Worm (Caenorhabditis elegans) whole organism, L1 larva: ENCODE measurements around the gene lig-1.

ENCODE experiments used
- C34B4.2 ChIP-seq: sonication (generic microtip); optimal IDR thresholded peaks from 2 replicates; lab custom pipeline; 2017; ENCODE audit warnings: mild to moderate bottlenecking, missing genetic modification characterization, missing compliant biosample characterization
- aha-1 ChIP-seq: fragments of 150-350 bp; optimal IDR thresholded peaks from 2 replicates; lab custom pipeline; 2014; ENCODE audit warnings: missing biosample characterization, missing genetic modification characterization
- alr-1 ChIP-seq: fragments of 200-800 bp; sonication (Bioruptor generic); optimal IDR thresholded peaks from 2 replicates; lab custom pipeline; 2018; ENCODE audit warnings: borderline replicate concordance, mild to moderate bottlenecking, missing genetic modification characterization, missing compliant biosample characterization
- aly-2 ChIP-seq: fragments of 150-350 bp; optimal IDR thresholded peaks from 2 replicates; lab custom pipeline; 2014; ENCODE audit warnings: missing biosample characterization, missing genetic modification characterization
- ama-1 ChIP-seq: fragments of 150-350 bp; optimal IDR thresholded peaks from 2 replicates; lab custom pipeline; 2014
- ceh-63 ChIP-seq: fragments of 200-800 bp; sonication (Bioruptor generic); optimal IDR thresholded peaks from 2 replicates; lab custom pipeline; 2018; ENCODE audit warnings: mild to moderate bottlenecking, missing genetic modification characterization, missing compliant biosample characterization
- ceh-8 ChIP-seq: fragments of 200-800 bp; sonication (Bioruptor generic); optimal IDR thresholded peaks from 2 replicates; lab custom pipeline; 2018; ENCODE audit warnings: mild to moderate bottlenecking, missing genetic modification characterization, moderate library complexity, missing compliant biosample characterization
- dpl-1 ChIP-seq, 3 experiments: fragments of 150-350 bp in 2 of 3; sonication (generic microtip) in 1 of 3; optimal IDR thresholded peaks; 2 replicates each; lab custom pipeline; 2014 to 2017; ENCODE audit warnings: missing biosample characterization in 3 of 3, missing genetic modification characterization in 3 of 3, missing genetic modification reagents in 3 of 3
- efl-3 ChIP-seq: fragments of 200-800 bp; sonication (Bioruptor generic); optimal IDR thresholded peaks from 2 replicates; lab custom pipeline; 2018; ENCODE audit warnings: mild to moderate bottlenecking, missing genetic modification characterization, missing compliant biosample characterization
- egl-27 ChIP-seq, 2 experiments: fragments of 150-350 bp in 1 of 2; sonication (generic microtip); optimal IDR thresholded peaks; 3 replicates each; lab custom pipeline; 2017 to 2018; ENCODE audit warnings: missing biosample characterization in 2 of 2, missing genetic modification characterization in 2 of 2, missing genetic modification reagents in 2 of 2
- elt-2 ChIP-seq: sonication (generic microtip); optimal IDR thresholded peaks from 2 replicates; lab custom pipeline; 2016; ENCODE audit warnings: missing genetic modification characterization, mild to moderate bottlenecking, inconsistent platforms, missing compliant biosample characterization, missing genetic modification reagents
- elt-3 ChIP-seq, 6 experiments: fragments of 150-350 bp in 1 of 6; sonication (generic microtip); optimal IDR thresholded peaks; 2 replicates each; lab custom pipeline; 2017 to 2018; ENCODE audit warnings: missing biosample characterization in 6 of 6, missing genetic modification characterization in 6 of 6, inconsistent platforms in 1 of 6
- fkh-10 ChIP-seq: sonication (generic microtip); optimal IDR thresholded peaks from 2 replicates; lab custom pipeline; 2017; ENCODE audit warnings: missing biosample characterization, missing genetic modification reagents, missing genetic modification characterization
- fkh-4 ChIP-seq: sonication (generic microtip); optimal IDR thresholded peaks from 2 replicates; lab custom pipeline; 2016; ENCODE audit warnings: missing compliant biosample characterization, missing genetic modification characterization, borderline replicate concordance
- hlh-17 ChIP-seq: fragments of 200-800 bp; sonication (Bioruptor generic); optimal IDR thresholded peaks from 2 replicates; lab custom pipeline; 2018; ENCODE audit warnings: missing genetic modification characterization, mild to moderate bottlenecking, missing compliant biosample characterization, moderate library complexity, borderline replicate concordance
- hpl-2 ChIP-seq: fragments of 150-350 bp; optimal IDR thresholded peaks from 2 replicates; lab custom pipeline; 2014; ENCODE audit warnings: missing biosample characterization, missing genetic modification reagents, missing genetic modification characterization
- isw-1 ChIP-seq: fragments of 200-800 bp; sonication (Bioruptor generic); IDR thresholded peaks from 2 replicates; pipeline ENCODE4 v1.3.6; 2022; ENCODE audit warnings: missing genetic modification characterization, missing compliant biosample characterization
- lin-14 ChIP-seq: fragments of 200-800 bp; sonication (Bioruptor generic); optimal IDR thresholded peaks from 2 replicates; lab custom pipeline; 2018; ENCODE audit warnings: mild to moderate bottlenecking, missing genetic modification characterization, moderate library complexity, missing compliant biosample characterization
- lin-35 ChIP-seq, 2 experiments: fragments of 150-350 bp; optimal IDR thresholded peaks; 2 replicates each; lab custom pipeline; 2014; ENCODE audit warnings: missing biosample characterization in 2 of 2, missing genetic modification characterization in 2 of 2, missing genetic modification reagents in 2 of 2
- lir-3 ChIP-seq: sonication (generic microtip); optimal IDR thresholded peaks from 2 replicates; lab custom pipeline; 2016; ENCODE audit warnings: mild to moderate bottlenecking, missing genetic modification characterization, moderate library complexity, missing compliant biosample characterization; ENCODE audit not compliant: poor library complexity
- lsy-2 ChIP-seq, 2 experiments: fragments of 150-350 bp; optimal IDR thresholded peaks; 2 replicates each; lab custom pipeline; 2014; ENCODE audit warnings: missing biosample characterization in 2 of 2, missing genetic modification characterization in 2 of 2
- mab-9 ChIP-seq: fragments of 200-800 bp; sonication (Bioruptor generic); IDR thresholded peaks from 2 replicates; pipeline ENCODE4 v1.3.6; 2022; ENCODE audit warnings: missing genetic modification reagents, missing genetic modification characterization, missing compliant biosample characterization
- mdl-1 ChIP-seq, 2 experiments: fragments of 150-350 bp; optimal IDR thresholded peaks; 2 replicates each; lab custom pipeline; 2014 to 2017; ENCODE audit warnings: missing biosample characterization in 2 of 2, missing genetic modification characterization in 2 of 2, inconsistent platforms in 1 of 2
- mef-2 ChIP-seq: fragments of 150-350 bp; optimal IDR thresholded peaks from 2 replicates; lab custom pipeline; 2014; ENCODE audit warnings: missing biosample characterization, missing genetic modification characterization
- mep-1 ChIP-seq: fragments of 150-350 bp; optimal IDR thresholded peaks from 2 replicates; lab custom pipeline; 2014; ENCODE audit warnings: missing biosample characterization, missing genetic modification characterization
- nhr-11 ChIP-seq: fragments of 150-350 bp; optimal IDR thresholded peaks from 2 replicates; lab custom pipeline; 2014; ENCODE audit warnings: missing biosample characterization, missing genetic modification characterization
- nhr-20 ChIP-seq: sonication (generic microtip); optimal IDR thresholded peaks from 2 replicates; lab custom pipeline; 2016; ENCODE audit warnings: mild to moderate bottlenecking, missing genetic modification characterization, missing compliant biosample characterization
- nhr-28 ChIP-seq: fragments of 150-350 bp; optimal IDR thresholded peaks from 2 replicates; lab custom pipeline; 2014; ENCODE audit warnings: missing biosample characterization, missing genetic modification characterization
- nhr-71 ChIP-seq: sonication (generic microtip); optimal IDR thresholded peaks from 2 replicates; lab custom pipeline; 2016; ENCODE audit warnings: mild to moderate bottlenecking, missing genetic modification characterization, moderate library complexity, missing compliant biosample characterization
- nhr-77 ChIP-seq: fragments of 150-350 bp; optimal IDR thresholded peaks from 2 replicates; lab custom pipeline; 2014; ENCODE audit warnings: missing biosample characterization, missing genetic modification characterization
- nhr-84 ChIP-seq: sonication (generic microtip); optimal IDR thresholded peaks from 2 replicates; lab custom pipeline; 2017; ENCODE audit warnings: missing biosample characterization, missing genetic modification characterization
- nhr-85 ChIP-seq: sonication (generic microtip); peaks from one replicate; lab custom pipeline; 2016; ENCODE audit warnings: missing genetic modification characterization, inconsistent platforms, missing compliant biosample characterization
- pag-3 ChIP-seq: sonication (generic microtip); optimal IDR thresholded peaks from 2 replicates; lab custom pipeline; 2017; ENCODE audit warnings: missing genetic modification characterization, mild to moderate bottlenecking, missing compliant biosample characterization, antibody characterized with exemption, borderline replicate concordance; ENCODE audit not compliant: insufficient read depth
- pax-3 ChIP-seq: fragments of 200-800 bp; sonication (Bioruptor generic); optimal IDR thresholded peaks from 2 replicates; lab custom pipeline; 2018; ENCODE audit warnings: mild to moderate bottlenecking, missing genetic modification characterization, moderate library complexity, missing compliant biosample characterization
- pqm-1 ChIP-seq: sonication (generic microtip); optimal IDR thresholded peaks from 3 replicates; lab custom pipeline; 2017; ENCODE audit warnings: missing biosample characterization, missing genetic modification characterization
- snpc-4 ChIP-seq: fragments of 150-350 bp; optimal IDR thresholded peaks from 2 replicates; lab custom pipeline; 2014; ENCODE audit warnings: missing biosample characterization, missing genetic modification characterization
- sptf-1 ChIP-seq: fragments of 150-350 bp; optimal IDR thresholded peaks from 2 replicates; lab custom pipeline; 2014; ENCODE audit warnings: missing biosample characterization, missing genetic modification characterization
- sup-37 ChIP-seq: fragments of 200-800 bp; sonication (Bioruptor generic); optimal IDR thresholded peaks from 2 replicates; lab custom pipeline; 2018; ENCODE audit warnings: mild to moderate bottlenecking, missing genetic modification characterization, missing compliant biosample characterization
- swsn-7 ChIP-seq: sonication (generic microtip); optimal IDR thresholded peaks from 2 replicates; lab custom pipeline; 2016; ENCODE audit warnings: missing genetic modification characterization, missing compliant biosample characterization
- tbx-2 ChIP-seq: sonication (generic microtip); optimal IDR thresholded peaks from 2 replicates; lab custom pipeline; 2016; ENCODE audit warnings: missing genetic modification characterization, missing compliant biosample characterization
- unc-30 ChIP-seq: sonication (generic microtip); optimal IDR thresholded peaks from 2 replicates; lab custom pipeline; 2017; ENCODE audit warnings: missing biosample characterization, missing genetic modification characterization
- unc-98 ChIP-seq: fragments of 200-800 bp; sonication (Bioruptor generic); IDR thresholded peaks from 2 replicates; pipeline ENCODE4 v1.3.6; 2022; ENCODE audit warnings: missing genetic modification characterization, missing compliant biosample characterization
- vab-15 ChIP-seq: sonication (generic microtip); optimal IDR thresholded peaks from 2 replicates; lab custom pipeline; 2017; ENCODE audit warnings: missing genotype, mild to moderate bottlenecking, missing genetic modification characterization, missing compliant biosample characterization
- xbp-1 ChIP-seq: sonication (generic microtip); optimal IDR thresholded peaks from 2 replicates; lab custom pipeline; 2016; ENCODE audit warnings: missing genetic modification characterization, missing compliant biosample characterization
- ztf-11 ChIP-seq, 2 experiments: sonication (generic microtip); optimal IDR thresholded peaks; 2 replicates each; lab custom pipeline; 2016 to 2017; ENCODE audit warnings: missing genetic modification characterization in 2 of 2, missing biosample characterization in 1 of 2, missing compliant biosample characterization in 1 of 2
- ztf-4 ChIP-seq: fragments of 150-350 bp; optimal IDR thresholded peaks from 2 replicates; lab custom pipeline; 2014; ENCODE audit warnings: missing biosample characterization, missing genetic modification characterization

The lig-1 gene

DNA sequence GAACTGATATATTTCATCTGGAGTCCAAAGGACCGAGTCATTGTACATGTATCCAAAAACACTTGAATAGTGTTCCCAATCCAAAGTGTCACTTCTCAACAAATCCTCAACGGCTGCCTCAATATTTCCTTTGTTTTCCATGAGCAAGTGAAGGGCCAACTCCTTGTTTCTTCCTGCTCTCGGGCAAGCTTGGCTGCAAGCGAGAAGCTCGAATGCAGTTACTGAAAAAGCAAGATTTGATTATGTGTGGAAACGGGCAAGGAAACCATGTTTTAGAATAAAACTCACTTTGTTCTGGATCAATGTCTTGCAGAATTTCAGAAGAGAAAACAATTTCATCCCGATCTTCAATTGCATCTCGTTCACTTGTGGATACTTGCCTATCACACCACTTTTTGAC, 40.3 kb downstream of the lig-1 start:
- TF ChIP-seq mep-1 (no peak), vab-15 (tag; lab: Kevin White, UChicago) (no peak), nhr-20 (tag; lab: Kevin White, UChicago) (no peak), lin-35 (GFP tag; optimal IDR thresholded peaks at IDR 0.05; lab: Kevin White, UChicago) (no peak), nhr-28 (no peak), lsy-2 (tag; optimal IDR thresholded peaks at IDR 0.05; lab: Kevin White, UChicago) (no peak), xbp-1 (tag; lab: Kevin White, UChicago) (no peak), lin-14 (peak; percentile 12), fkh-10 (GFP tag; lab: Kevin White, UChicago) (peak; percentile 52)

- TF ChIP-seq lin-14 (peak; percentile 6), nhr-84 (tag; lab: Kevin White, UChicago) (no peak), swsn-7 (tag; lab: Kevin White, UChicago) (no peak), elt-2 (peak; percentile 63), fkh-4 (tag; lab: Kevin White, UChicago) (no peak), nhr-20 (tag; lab: Kevin White, UChicago) (peak; percentile 24), pqm-1 (tag; lab: Kevin White, UChicago) (peak; percentile 10)
- TF ChIP-seq, all 84 proteins: peak for 4
Observed at ce11 chrV:10855363-10855762, 41.5 kb downstream of the lig-1 start.

- TF ChIP-seq xbp-1 (tag; lab: Kevin White, UChicago) (no peak), fkh-4 (tag; lab: Kevin White, UChicago) (no peak), sup-37 (GFP tag; lab: Kevin White, UChicago) (no peak), elt-2 (no peak), mep-1 (no peak), nhr-71 (peak; percentile 45), nhr-11 (no peak), efl-3 (GFP tag; lab: Kevin White, UChicago) (no peak), dpl-1 (GFP tag; optimal IDR thresholded peaks at IDR 0.05; lab: Kevin White, UChicago) (no peak), isw-1 (no peak), nhr-77 (peak; percentile 53), sptf-1 (no peak), mdl-1 (tag; optimal IDR thresholded peaks at IDR 0.05; lab: Kevin White, UChicago) (no peak), elt-3 (tag; optimal IDR thresholded peaks at IDR 0.05; lab: Kevin White, UChicago) (no peak), ceh-63 (GFP tag; lab: Kevin White, UChicago) (no peak), nhr-20 (tag; lab: Kevin White, UChicago) (peak; percentile 37), ama-1 (lab: Kevin White, UChicago) (no peak), unc-30 (no peak), ztf-11 (tag; optimal IDR thresholded peaks at IDR 0.05; lab: Kevin White, UChicago) (no peak), egl-27 (tag; optimal IDR thresholded peaks at IDR 0.05; lab: Kevin White, UChicago) (no peak), hpl-2 (no peak), pag-3 (tag; lab: Kevin White, UChicago) (no peak), alr-1 (tag; lab: Kevin White, UChicago) (no peak), snpc-4 (tag; lab: Kevin White, UChicago) (no peak), aly-2 (no peak), lsy-2 (tag; optimal IDR thresholded peaks at IDR 0.05; lab: Kevin White, UChicago) (peak in 1 of 2 experiments; percentile 53), hlh-17 (GFP tag; lab: Kevin White, UChicago) (no peak), mab-9 (GFP tag; lab: Robert Waterston, UW) (no peak), nhr-85 (peak; percentile 55), aha-1 (tag; lab: Kevin White, UChicago) (no peak), C34B4.2 (no peak), tbx-2 (tag; lab: Kevin White, UChicago) (peak; percentile 46), pax-3 (no peak), mef-2 (no peak), unc-98 (GFP tag; lab: Robert Waterston, UW) (no peak), lir-3 (tag; lab: Kevin White, UChicago) (no peak), ztf-4 (tag; lab: Kevin White, UChicago) (no peak), ceh-8 (GFP tag; lab: Kevin White, UChicago) (no peak)
Observed at ce11 chrV:10856901-10857637, 43.2 kb downstream of the lig-1 start.
